Worm (Caenorhabditis elegans) whole organism, L1 larva: ENCODE data around the gene K04A8.20.

Source experiments
- C16A3.4 ChIP-seq: fragments of 150-350 bp; optimal IDR thresholded peaks from 2 replicates; lab custom pipeline; 2014; ENCODE audit warnings: missing biosample characterization, missing genetic modification characterization
- C34B4.2 ChIP-seq: sonication (generic microtip); optimal IDR thresholded peaks from 2 replicates; lab custom pipeline; 2017; ENCODE audit warnings: mild to moderate bottlenecking, missing genetic modification characterization, missing compliant biosample characterization
- F16B12.6 ChIP-seq: fragments of 150-350 bp; optimal IDR thresholded peaks from 2 replicates; lab custom pipeline; 2014; ENCODE audit warnings: missing biosample characterization, missing genetic modification characterization
- aly-2 ChIP-seq: fragments of 150-350 bp; optimal IDR thresholded peaks from 2 replicates; lab custom pipeline; 2014; ENCODE audit warnings: missing biosample characterization, missing genetic modification characterization
- blmp-1 ChIP-seq: fragments of 150-350 bp; optimal IDR thresholded peaks from 2 replicates; lab custom pipeline; 2014; ENCODE audit warnings: missing biosample characterization, missing genetic modification characterization
- ceh-82 ChIP-seq, 3 experiments: fragments of 150-350 bp in 1 of 3; sonication (generic microtip) in 2 of 3; optimal IDR thresholded peaks; 2 replicates each; lab custom pipeline; 2014 to 2017; ENCODE audit warnings: missing biosample characterization in 3 of 3, missing genetic modification characterization in 3 of 3
- ceh-88 ChIP-seq: fragments of 200-800 bp; sonication (Bioruptor generic); IDR thresholded peaks from 2 replicates; pipeline ENCODE4 v1.3.6; 2022; ENCODE audit warnings: missing genetic modification characterization, missing compliant biosample characterization
- dpl-1 ChIP-seq, 3 experiments: fragments of 150-350 bp in 2 of 3; sonication (generic microtip) in 1 of 3; optimal IDR thresholded peaks; 2 replicates each; lab custom pipeline; 2014 to 2017; ENCODE audit warnings: missing biosample characterization in 3 of 3, missing genetic modification characterization in 3 of 3, missing genetic modification reagents in 3 of 3
- efl-1 ChIP-seq, 4 experiments: fragments of 150-350 bp; optimal IDR thresholded peaks in 3 of 4; peaks in 1 of 4; 1 replicate in 1 of 4; 2 replicates in 3 of 4; lab custom pipeline; 2014; ENCODE audit warnings: missing biosample characterization in 2 of 4, missing genetic modification characterization in 2 of 4, missing genetic modification reagents in 2 of 4
- egl-13 ChIP-seq: sonication (generic microtip); optimal IDR thresholded peaks from 2 replicates; lab custom pipeline; 2016; ENCODE audit warnings: missing genotype, missing genetic modification reagents, missing genetic modification characterization, missing compliant biosample characterization
- elt-2 ChIP-seq: sonication (generic microtip); optimal IDR thresholded peaks from 2 replicates; lab custom pipeline; 2016; ENCODE audit warnings: missing genetic modification characterization, mild to moderate bottlenecking, inconsistent platforms, missing compliant biosample characterization, missing genetic modification reagents
- elt-3 ChIP-seq, 6 experiments: fragments of 150-350 bp in 1 of 6; sonication (generic microtip); optimal IDR thresholded peaks; 2 replicates each; lab custom pipeline; 2017 to 2018; ENCODE audit warnings: missing biosample characterization in 6 of 6, missing genetic modification characterization in 6 of 6, inconsistent platforms in 1 of 6
- ets-5 ChIP-seq: fragments of 200-800 bp; sonication (Bioruptor generic); IDR thresholded peaks from 2 replicates; pipeline ENCODE4 v1.3.6; 2022; ENCODE audit warnings: missing genetic modification characterization, missing compliant biosample characterization
- grh-1 ChIP-seq: fragments of 200-800 bp; sonication (Bioruptor generic); IDR thresholded peaks from 2 replicates; pipeline ENCODE4 v1.3.6; 2022; ENCODE audit warnings: missing genetic modification reagents, missing genetic modification characterization, missing compliant biosample characterization
- hpl-2 ChIP-seq: fragments of 150-350 bp; optimal IDR thresholded peaks from 2 replicates; lab custom pipeline; 2014; ENCODE audit warnings: missing biosample characterization, missing genetic modification reagents, missing genetic modification characterization
- irx-1 ChIP-seq: sonication (generic microtip); optimal IDR thresholded peaks from 2 replicates; lab custom pipeline; 2016; ENCODE audit warnings: missing genetic modification characterization, missing compliant biosample characterization
- jun-1 ChIP-seq: fragments of 150-350 bp; optimal IDR thresholded peaks from 2 replicates; lab custom pipeline; 2014; ENCODE audit warnings: missing biosample characterization, missing genetic modification reagents, missing genetic modification characterization
- lin-14 ChIP-seq: fragments of 200-800 bp; sonication (Bioruptor generic); optimal IDR thresholded peaks from 2 replicates; lab custom pipeline; 2018; ENCODE audit warnings: mild to moderate bottlenecking, missing genetic modification characterization, moderate library complexity, missing compliant biosample characterization
- lin-15B ChIP-seq: fragments of 150-350 bp; sonication (generic microtip); optimal IDR thresholded peaks from 3 replicates; lab custom pipeline; 2014; ENCODE audit warnings: missing biosample characterization, missing genetic modification characterization
- lir-3 ChIP-seq: sonication (generic microtip); optimal IDR thresholded peaks from 2 replicates; lab custom pipeline; 2016; ENCODE audit warnings: mild to moderate bottlenecking, missing genetic modification characterization, moderate library complexity, missing compliant biosample characterization; ENCODE audit not compliant: poor library complexity
- lsy-2 ChIP-seq, 2 experiments: fragments of 150-350 bp; optimal IDR thresholded peaks; 2 replicates each; lab custom pipeline; 2014; ENCODE audit warnings: missing biosample characterization in 2 of 2, missing genetic modification characterization in 2 of 2
- mab-9 ChIP-seq: fragments of 200-800 bp; sonication (Bioruptor generic); IDR thresholded peaks from 2 replicates; pipeline ENCODE4 v1.3.6; 2022; ENCODE audit warnings: missing genetic modification reagents, missing genetic modification characterization, missing compliant biosample characterization
- mdl-1 ChIP-seq, 2 experiments: fragments of 150-350 bp; optimal IDR thresholded peaks; 2 replicates each; lab custom pipeline; 2014 to 2017; ENCODE audit warnings: missing biosample characterization in 2 of 2, missing genetic modification characterization in 2 of 2, inconsistent platforms in 1 of 2
- mep-1 ChIP-seq: fragments of 150-350 bp; optimal IDR thresholded peaks from 2 replicates; lab custom pipeline; 2014; ENCODE audit warnings: missing biosample characterization, missing genetic modification characterization
- nhr-20 ChIP-seq: sonication (generic microtip); optimal IDR thresholded peaks from 2 replicates; lab custom pipeline; 2016; ENCODE audit warnings: mild to moderate bottlenecking, missing genetic modification characterization, missing compliant biosample characterization
- nhr-47 ChIP-seq: sonication (generic microtip); optimal IDR thresholded peaks from 2 replicates; lab custom pipeline; 2016; ENCODE audit warnings: mild to moderate bottlenecking, missing genetic modification characterization, moderate library complexity, missing compliant biosample characterization
- nhr-71 ChIP-seq: sonication (generic microtip); optimal IDR thresholded peaks from 2 replicates; lab custom pipeline; 2016; ENCODE audit warnings: mild to moderate bottlenecking, missing genetic modification characterization, moderate library complexity, missing compliant biosample characterization
- nhr-77 ChIP-seq: fragments of 150-350 bp; optimal IDR thresholded peaks from 2 replicates; lab custom pipeline; 2014; ENCODE audit warnings: missing biosample characterization, missing genetic modification characterization
- nhr-90 ChIP-seq: sonication (generic microtip); optimal IDR thresholded peaks from 2 replicates; lab custom pipeline; 2016; ENCODE audit warnings: mild to moderate bottlenecking, missing genetic modification characterization, missing compliant biosample characterization; ENCODE audit not compliant: poor library complexity
- pag-3 ChIP-seq: sonication (generic microtip); optimal IDR thresholded peaks from 2 replicates; lab custom pipeline; 2017; ENCODE audit warnings: missing genetic modification characterization, mild to moderate bottlenecking, missing compliant biosample characterization, antibody characterized with exemption, borderline replicate concordance; ENCODE audit not compliant: insufficient read depth
- pax-3 ChIP-seq: fragments of 200-800 bp; sonication (Bioruptor generic); optimal IDR thresholded peaks from 2 replicates; lab custom pipeline; 2018; ENCODE audit warnings: mild to moderate bottlenecking, missing genetic modification characterization, moderate library complexity, missing compliant biosample characterization
- pqm-1 ChIP-seq: sonication (generic microtip); optimal IDR thresholded peaks from 3 replicates; lab custom pipeline; 2017; ENCODE audit warnings: missing biosample characterization, missing genetic modification characterization
- skn-1 ChIP-seq: fragments of 150-350 bp; optimal IDR thresholded peaks from 2 replicates; lab custom pipeline; 2014; ENCODE audit warnings: missing biosample characterization, missing genetic modification characterization
- snu-23 ChIP-seq: sonication (generic microtip); optimal IDR thresholded peaks from 2 replicates; lab custom pipeline; 2016; ENCODE audit warnings: missing genetic modification characterization, missing compliant biosample characterization
- sptf-1 ChIP-seq: fragments of 150-350 bp; optimal IDR thresholded peaks from 2 replicates; lab custom pipeline; 2014; ENCODE audit warnings: missing biosample characterization, missing genetic modification characterization
- swsn-7 ChIP-seq: sonication (generic microtip); optimal IDR thresholded peaks from 2 replicates; lab custom pipeline; 2016; ENCODE audit warnings: missing genetic modification characterization, missing compliant biosample characterization
- tbx-2 ChIP-seq: sonication (generic microtip); optimal IDR thresholded peaks from 2 replicates; lab custom pipeline; 2016; ENCODE audit warnings: missing genetic modification characterization, missing compliant biosample characterization
- tlp-1 ChIP-seq: fragments of 150-350 bp; optimal IDR thresholded peaks from 2 replicates; lab custom pipeline; 2014; ENCODE audit warnings: missing biosample characterization, missing genetic modification characterization
- unc-30 ChIP-seq: sonication (generic microtip); optimal IDR thresholded peaks from 2 replicates; lab custom pipeline; 2017; ENCODE audit warnings: missing biosample characterization, missing genetic modification characterization
- unc-62 ChIP-seq: fragments of 150-350 bp; optimal IDR thresholded peaks from 2 replicates; lab custom pipeline; 2014; ENCODE audit warnings: missing biosample characterization, missing genetic modification reagents, missing genetic modification characterization
- unc-98 ChIP-seq: fragments of 200-800 bp; sonication (Bioruptor generic); IDR thresholded peaks from 2 replicates; pipeline ENCODE4 v1.3.6; 2022; ENCODE audit warnings: missing genetic modification characterization, missing compliant biosample characterization
- vab-15 ChIP-seq: sonication (generic microtip); optimal IDR thresholded peaks from 2 replicates; lab custom pipeline; 2017; ENCODE audit warnings: missing genotype, mild to moderate bottlenecking, missing genetic modification characterization, missing compliant biosample characterization
- xbp-1 ChIP-seq: sonication (generic microtip); optimal IDR thresholded peaks from 2 replicates; lab custom pipeline; 2016; ENCODE audit warnings: missing genetic modification characterization, missing compliant biosample characterization
- zag-1 ChIP-seq: fragments of 150-350 bp; optimal IDR thresholded peaks from 2 replicates; lab custom pipeline; 2014; ENCODE audit warnings: missing biosample characterization, missing genetic modification characterization
- ztf-11 ChIP-seq, 2 experiments: sonication (generic microtip); optimal IDR thresholded peaks; 2 replicates each; lab custom pipeline; 2016 to 2017; ENCODE audit warnings: missing genetic modification characterization in 2 of 2, missing biosample characterization in 1 of 2, missing compliant biosample characterization in 1 of 2
- ztf-4 ChIP-seq: fragments of 150-350 bp; optimal IDR thresholded peaks from 2 replicates; lab custom pipeline; 2014; ENCODE audit warnings: missing biosample characterization, missing genetic modification characterization

Gene K04A8.20

ce11 chrV:6538323-6538722 is 10.9 kb upstream of the K04A8.20 start (continued):
- TF ChIP-seq egl-13 (tag; lab: Kevin White, UChicago) (no peak), F16B12.6 (tag; lab: Kevin White, UChicago) (no peak), dpl-1 (GFP tag; optimal IDR thresholded peaks at IDR 0.05; lab: Kevin White, UChicago) (no peak), C16A3.4 (no peak), zag-1 (tag; lab: Kevin White, UChicago) (no peak), xbp-1 (tag; lab: Kevin White, UChicago) (no peak), sptf-1 (tag; lab: Kevin White, UChicago) (no peak), lir-3 (tag; lab: Kevin White, UChicago) (no peak), pax-3 (no peak), C34B4.2 (no peak), unc-98 (no peak), unc-62 (GFP tag; lab: Kevin White, UChicago) (no peak), grh-1 (GFP tag; lab: Robert Waterston, UW) (no peak), snu-23 (GFP tag; lab: Kevin White, UChicago) (peak; percentile 11), swsn-7 (no peak), jun-1 (tag; lab: Kevin White, UChicago) (no peak), nhr-77 (tag; lab: Kevin White, UChicago) (no peak), nhr-71 (tag; lab: Kevin White, UChicago) (peak; percentile 22), unc-30 (tag; lab: Kevin White, UChicago) (no peak), efl-1 (optimal IDR thresholded peaks at IDR 0.05; lab: Kevin White, UChicago) (no peak), efl-1 (GFP tag; optimal IDR thresholded peaks at IDR 0.05 in 1 of 2; lab: Kevin White, UChicago) (peak in 1 of 2 experiments; percentile 74), nhr-90 (tag; lab: Kevin White, UChicago) (no peak), lin-15B (tag; lab: Kevin White, UChicago) (no peak), irx-1 (no peak), ceh-82 (tag; optimal IDR thresholded peaks at IDR 0.05; lab: Kevin White, UChicago) (peak in 1 of 3 experiments; percentile 19), aly-2 (no peak), mab-9 (GFP tag; lab: Robert Waterston, UW) (no peak), tlp-1 (tag; lab: Kevin White, UChicago) (no peak), nhr-47 (tag; lab: Kevin White, UChicago) (no peak), hpl-2 (no peak)

DNA sequence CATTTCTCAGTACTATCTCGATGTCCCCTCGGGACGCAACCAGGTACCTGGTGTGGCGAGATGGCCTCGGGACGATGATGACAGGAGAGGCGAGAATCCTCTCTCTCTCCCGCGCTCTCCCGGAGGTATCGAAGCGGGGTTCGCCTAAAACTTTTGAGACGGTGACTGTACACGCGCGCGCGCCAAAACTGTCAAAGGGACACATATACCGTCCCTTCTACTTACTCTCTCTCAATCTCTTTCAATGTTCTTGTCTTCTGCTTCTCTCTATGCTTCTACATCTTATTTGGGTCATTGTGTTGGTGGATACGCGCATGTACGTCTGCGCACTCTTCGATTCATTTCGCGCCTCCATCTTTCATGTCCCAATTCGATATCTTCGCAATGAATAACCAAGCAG is 7.4 kb upstream of the K04A8.20 start:
- TF ChIP-seq sptf-1 (tag; lab: Kevin White, UChicago) (no peak), xbp-1 (tag; lab: Kevin White, UChicago) (no peak), snu-23 (GFP tag; lab: Kevin White, UChicago) (peak; percentile 47), vab-15 (tag; lab: Kevin White, UChicago) (no peak), tbx-2 (tag; lab: Kevin White, UChicago) (no peak), ztf-11 (tag; optimal IDR thresholded peaks at IDR 0.05; lab: Kevin White, UChicago) (no peak), pag-3 (tag; lab: Kevin White, UChicago) (no peak), blmp-1 (tag; lab: Kevin White, UChicago) (peak; percentile 63), C16A3.4 (peak; percentile 2), nhr-71 (tag; lab: Kevin White, UChicago) (peak; percentile 32), dpl-1 (GFP tag; optimal IDR thresholded peaks at IDR 0.05; lab: Kevin White, UChicago) (peak in 1 of 3 experiments; percentile 12), pqm-1 (tag; lab: Kevin White, UChicago) (no peak), nhr-20 (peak; percentile 49), mdl-1 (tag; optimal IDR thresholded peaks at IDR 0.05; lab: Kevin White, UChicago) (peak in 1 of 2 experiments; percentile 22), nhr-47 (tag; lab: Kevin White, UChicago) (no peak), ceh-88 (GFP tag; lab: Robert Waterston, UW) (no peak), egl-13 (tag; lab: Kevin White, UChicago) (no peak), ets-5 (GFP tag; lab: Robert Waterston, UW) (no peak), elt-3 (tag; optimal IDR thresholded peaks at IDR 0.05; lab: Kevin White, UChicago) (peak in 1 of 6 experiments; percentile 48), lsy-2 (tag; optimal IDR thresholded peaks at IDR 0.05; lab: Kevin White, UChicago) (peak in 1 of 2 experiments; percentile 38), ztf-4 (tag; lab: Kevin White, UChicago) (no peak), nhr-90 (tag; lab: Kevin White, UChicago) (peak; percentile 4), skn-1 (peak; percentile 44), mep-1 (tag; lab: Kevin White, UChicago) (peak; percentile 11), C34B4.2 (no peak), lin-14 (GFP tag; lab: Kevin White, UChicago) (peak; percentile 80), grh-1 (GFP tag; lab: Robert Waterston, UW) (no peak), elt-2 (no peak), irx-1 (no peak), efl-1 (optimal IDR thresholded peaks at IDR 0.05; lab: Kevin White, UChicago) (no peak), efl-1 (GFP tag; optimal IDR thresholded peaks at IDR 0.05 in 1 of 2; lab: Kevin White, UChicago) (peak in 1 of 2 experiments; percentile 77)
